Fruit fly (Drosophila melanogaster): Measurements from ENCODE around the gene Syn.
A peak's percentile ranks its signal among the peaks of the same experiment; 100 is the strongest.

Syn gene

dm6 chr3R:10268865-10269442, 78.5 kb downstream of the Syn start (continued):
- TF ChIP-seq otp (GFP tag; IDR thresholded peaks at IDR 0.05) = peak; percentile 81
- TF ChIP-seq da (GFP tag; optimal IDR thresholded peaks at IDR 0.05) = no peak
- no peak for TF ChIP-seq CG2129 (GFP tag; IDR thresholded peaks at IDR 0.05; ENCODE audit: partially characterized antibody)
- TF ChIP-seq grau (tag; optimal IDR thresholded peaks at IDR 0.05) = peak; percentile 65
- TF ChIP-seq vvl (GFP tag; IDR thresholded peaks at IDR 0.05) = peak; percentile 90
- peak; percentile 2 for TF ChIP-seq en (GFP tag; optimal IDR thresholded peaks at IDR 0.05)
- TF ChIP-seq trh (GFP tag; optimal IDR thresholded peaks at IDR 0.05) = no peak
- TF ChIP-seq CG13775 (GFP tag; optimal IDR thresholded peaks at IDR 0.05) = peak; percentile 22
- no peak for TF ChIP-seq Trl (optimal IDR thresholded peaks at IDR 0.05)
- TF ChIP-seq Trl (GFP tag; optimal IDR thresholded peaks at IDR 0.05) = peak; percentile 4
- no peak for TF ChIP-seq CG4617 (GFP tag; optimal IDR thresholded peaks at IDR 0.05; ENCODE audit: borderline replicate concordance)
- peak; percentile 35 for TF ChIP-seq CG6654 (GFP tag; optimal IDR thresholded peaks at IDR 0.05)
- no peak for TF ChIP-seq Nf-YC (tag; optimal IDR thresholded peaks at IDR 0.05)
- peak; percentile 72 for TF ChIP-seq row (GFP tag; IDR thresholded peaks at IDR 0.05)
- TF ChIP-seq schlank (tag; optimal IDR thresholded peaks at IDR 0.05) = peak; percentile 28
- no peak for TF ChIP-seq Neu2 (GFP tag; optimal IDR thresholded peaks at IDR 0.05; ENCODE audit: borderline replicate concordance)
- TF ChIP-seq CG6813 (GFP tag; optimal IDR thresholded peaks at IDR 0.05) = peak; percentile 53
- TF ChIP-seq dm (GFP tag; optimal IDR thresholded peaks at IDR 0.05) = peak; percentile 40
- TF ChIP-seq CG9727 (GFP tag; optimal IDR thresholded peaks at IDR 0.05) = no peak
- peak; percentile 95 for TF ChIP-seq Med (GFP tag)
- TF ChIP-seq CG12391 (tag; optimal IDR thresholded peaks at IDR 0.05) = peak; percentile 60
- TF ChIP-seq CG12659 (GFP tag; optimal IDR thresholded peaks at IDR 0.05) = peak; percentile 17
- no peak for TF ChIP-seq unc-4 (GFP tag; IDR thresholded peaks at IDR 0.05; ENCODE audit: partially characterized antibody)
- TF ChIP-seq PHDP (tag; optimal IDR thresholded peaks at IDR 0.05) = peak; percentile 73
- no peak for TF ChIP-seq dan (GFP tag; IDR thresholded peaks at IDR 0.05)
- TF ChIP-seq vfl (GFP tag; optimal IDR thresholded peaks at IDR 0.05) = no peak
- TF ChIP-seq kay (GFP tag; optimal IDR thresholded peaks at IDR 0.05) = peak; percentile 42
- no peak for TF ChIP-seq ac (GFP tag; optimal IDR thresholded peaks at IDR 0.05)
- TF ChIP-seq MBD-R2 (GFP tag; IDR thresholded peaks at IDR 0.05) = peak; percentile 43
- peak; percentile 11; the same call in 1 of the 2 replicates for TF ChIP-seq CG31441 (GFP tag; IDR thresholded peaks at IDR 0.05)
- TF ChIP-seq CG13123 (GFP tag; optimal IDR thresholded peaks at IDR 0.05) = no peak
- TF ChIP-seq CG3995 (GFP tag; optimal IDR thresholded peaks at IDR 0.05) = peak; percentile 12
- peak; percentile 61 for TF ChIP-seq CG5953 (GFP tag; IDR thresholded peaks at IDR 0.05)
- TF ChIP-seq org-1 (GFP tag; optimal IDR thresholded peaks at IDR 0.05) = peak; percentile 0
- no peak for TF ChIP-seq CG2116 (GFP tag; optimal IDR thresholded peaks at IDR 0.05)
- TF ChIP-seq CG6272 (GFP tag; IDR thresholded peaks at IDR 0.05) = peak; percentile 48; the same call in 1 of the 2 replicates
- peak; percentile 64; the same call in 1 of the 2 replicates for TF ChIP-seq wdn (GFP tag; IDR thresholded peaks at IDR 0.05)
- TF ChIP-seq CG6175 (GFP tag; IDR thresholded peaks at IDR 0.05) = peak; percentile 56; the same call in 2 of the 3 replicates
- no peak for TF ChIP-seq CG10565 (GFP tag; optimal IDR thresholded peaks at IDR 0.05)
- TF ChIP-seq Hr39 (optimal IDR thresholded peaks at IDR 0.05) = no peak
- peak; percentile 60; the same call in 1 of the 2 replicates for TF ChIP-seq dati (GFP tag; IDR thresholded peaks at IDR 0.05)
- TF ChIP-seq CG32767 (GFP tag; IDR thresholded peaks at IDR 0.05) = peak; percentile 69; the same call in 1 of the 2 replicates
- peak; percentile 74 for TF ChIP-seq oc (tag; optimal IDR thresholded peaks at IDR 0.05)
- peak; percentile 77 for TF ChIP-seq CG32772 (GFP tag; IDR thresholded peaks at IDR 0.05)
- TF ChIP-seq eyg (GFP tag; optimal IDR thresholded peaks at IDR 0.05) = no peak
- TF ChIP-seq NFAT (GFP tag; IDR thresholded peaks at IDR 0.05) = peak; percentile 63
- TF ChIP-seq HLHmδ (GFP tag; optimal IDR thresholded peaks at IDR 0.05) = no peak
- TF ChIP-seq dpn (GFP tag; optimal IDR thresholded peaks at IDR 0.05) = peak; percentile 65
- TF ChIP-seq CG14965 (GFP tag; optimal IDR thresholded peaks at IDR 0.05; ENCODE audit: borderline replicate concordance) = peak; percentile 10
- no peak for TF ChIP-seq lov (optimal IDR thresholded peaks at IDR 0.05)
- TF ChIP-seq lov (GFP tag; IDR thresholded peaks at IDR 0.05) = peak; percentile 61; the same call in 1 of the 3 replicates

Measured in whole organism, embryonic.